Worm (Caenorhabditis elegans) whole organism, late embryonic: ENCODE data around the gene ins-15.

Experiments used
- gmeb-2 ChIP-seq: sonication (generic microtip); optimal IDR thresholded peaks from 2 replicates; lab custom pipeline; 2016; ENCODE audit warnings: missing genetic modification characterization, inconsistent platforms, missing compliant biosample characterization
- hlh-6 ChIP-seq: sonication (generic microtip); optimal IDR thresholded peaks from 2 replicates; lab custom pipeline; 2016; ENCODE audit warnings: missing genotype, missing genetic modification characterization, missing compliant biosample characterization
- unc-3 ChIP-seq, 2 experiments: fragments of 200-800 bp in 1 of 2; sonication (Bioruptor generic) in 1 of 2; sonication (generic microtip) in 1 of 2; conservative IDR thresholded peaks in 1 of 2; optimal IDR thresholded peaks in 1 of 2; 2 replicates each; pipeline versions ENCODE4 v1.3.6 to Lab custom; 2016 to 2022; ENCODE audit warnings: missing compliant biosample characterization in 2 of 2, missing genetic modification characterization in 2 of 2, missing genetic modification reagents in 1 of 2

ce11 chrII:6742614-6743013 lies 1.9 kb downstream of the ins-15 start, which contains the start of gene F41G3.6:
- no peak for TF ChIP-seq gmeb-2 (tag; lab: Kevin White, UChicago)
- TF ChIP-seq unc-3 (GFP tag; conservative IDR thresholded peaks at IDR 0.05; lab: Robert Waterston, UW), result no peak
- TF ChIP-seq unc-3 (tag; optimal IDR thresholded peaks at IDR 0.05; lab: Kevin White, UChicago), result no peak
- no peak for TF ChIP-seq hlh-6 (tag; lab: Kevin White, UChicago)
